Worm (Caenorhabditis elegans) whole organism, mixed stage, embryonic: ENCODE results near the gene C04G6.11.

ENCODE experiments used
- M03D4.4 ChIP-seq: sonication (generic microtip); optimal IDR thresholded peaks from 2 replicates; lab custom pipeline; 2017; ENCODE audit warnings: mild to moderate bottlenecking, missing genetic modification characterization, missing compliant biosample characterization
- bed-3 ChIP-seq: fragments of 200-800 bp; sonication (Bioruptor generic); optimal IDR thresholded peaks from 3 replicates; lab custom pipeline; 2018; ENCODE audit warnings: mild to moderate bottlenecking, missing genetic modification characterization, moderate library complexity, missing compliant biosample characterization
- ceh-39 ChIP-seq: fragments of 150-350 bp; optimal IDR thresholded peaks from 2 replicates; lab custom pipeline; 2014; ENCODE audit warnings: missing biosample characterization, missing genetic modification characterization
- ceh-43 ChIP-seq: fragments of 200-800 bp; sonication (Bioruptor generic); optimal IDR thresholded peaks from 2 replicates; lab custom pipeline; 2018; ENCODE audit warnings: mild to moderate bottlenecking, missing genetic modification characterization, moderate library complexity, missing compliant biosample characterization
- ceh-83 ChIP-seq: fragments of 200-800 bp; sonication (Bioruptor generic); optimal IDR thresholded peaks from 2 replicates; lab custom pipeline; 2018; ENCODE audit warnings: mild to moderate bottlenecking, missing genetic modification characterization, missing compliant biosample characterization
- ces-1 ChIP-seq: fragments of 150-350 bp; optimal IDR thresholded peaks from 2 replicates; lab custom pipeline; 2014; ENCODE audit warnings: missing biosample characterization, missing genetic modification reagents, missing genetic modification characterization
- cnd-1 ChIP-seq: fragments of 200-800 bp; sonication (Bioruptor generic); optimal IDR thresholded peaks from 2 replicates; lab custom pipeline; 2018; ENCODE audit warnings: mild to moderate bottlenecking, missing genetic modification characterization, missing compliant biosample characterization
- elt-1 ChIP-seq: sonication (generic microtip); optimal IDR thresholded peaks from 2 replicates; lab custom pipeline; 2017; ENCODE audit warnings: missing genetic modification characterization, mild to moderate bottlenecking, missing compliant biosample characterization, antibody characterized with exemption, moderate library complexity, borderline replicate concordance; ENCODE audit not compliant: insufficient read depth
- elt-3 ChIP-seq: fragments of 150-350 bp; optimal IDR thresholded peaks from 2 replicates; lab custom pipeline; 2014; ENCODE audit warnings: missing biosample characterization, missing genetic modification characterization
- flh-1 ChIP-seq: fragments of 200-800 bp; sonication (Bioruptor generic); optimal IDR thresholded peaks from 2 replicates; lab custom pipeline; 2018; ENCODE audit warnings: mild to moderate bottlenecking, missing genetic modification characterization, moderate library complexity, missing compliant biosample characterization
- hlh-1 ChIP-seq: fragments of 150-350 bp; optimal IDR thresholded peaks from 2 replicates; lab custom pipeline; 2014; ENCODE audit warnings: missing biosample characterization, missing genetic modification reagents, missing genetic modification characterization
- lin-13 ChIP-seq: fragments of 150-350 bp; optimal IDR thresholded peaks from 2 replicates; lab custom pipeline; 2014; ENCODE audit warnings: missing biosample characterization, missing genetic modification characterization
- lin-32 ChIP-seq: fragments of 200-800 bp; sonication (Bioruptor generic); optimal IDR thresholded peaks from 2 replicates; lab custom pipeline; 2018; ENCODE audit warnings: mild to moderate bottlenecking, missing genetic modification characterization, missing compliant biosample characterization
- lsy-2 ChIP-seq: fragments of 150-350 bp; optimal IDR thresholded peaks from 2 replicates; lab custom pipeline; 2014; ENCODE audit warnings: missing biosample characterization, missing genetic modification characterization
- mab-5 ChIP-seq: fragments of 150-350 bp; optimal IDR thresholded peaks from 2 replicates; lab custom pipeline; 2014; ENCODE audit warnings: missing biosample characterization, missing genetic modification characterization
- mep-1 ChIP-seq: fragments of 150-350 bp; optimal IDR thresholded peaks from 2 replicates; lab custom pipeline; 2017; ENCODE audit warnings: missing biosample characterization, missing genetic modification reagents, missing genetic modification characterization, inconsistent platforms
- mls-2 ChIP-seq: sonication (generic microtip); optimal IDR thresholded peaks from 2 replicates; lab custom pipeline; 2016; ENCODE audit warnings: mild to moderate bottlenecking, missing genetic modification characterization, moderate library complexity, missing compliant biosample characterization
- nhr-12 ChIP-seq: fragments of 150-350 bp; optimal IDR thresholded peaks from 2 replicates; lab custom pipeline; 2014; ENCODE audit warnings: missing biosample characterization, missing genetic modification characterization
- nhr-2 ChIP-seq: fragments of 150-350 bp; optimal IDR thresholded peaks from 2 replicates; lab custom pipeline; 2014; ENCODE audit warnings: missing biosample characterization, missing genetic modification characterization
- nhr-237 ChIP-seq: fragments of 150-350 bp; optimal IDR thresholded peaks from 2 replicates; lab custom pipeline; 2014; ENCODE audit warnings: missing biosample characterization, missing genetic modification characterization
- nhr-28 ChIP-seq: fragments of 150-350 bp; optimal IDR thresholded peaks from 2 replicates; lab custom pipeline; 2014; ENCODE audit warnings: missing biosample characterization, missing genetic modification characterization
- pha-4 ChIP-seq: fragments of 150-350 bp; optimal IDR thresholded peaks from 2 replicates; lab custom pipeline; 2018; ENCODE audit warnings: missing biosample characterization, missing genetic modification reagents, missing genetic modification characterization
- snpc-4 ChIP-seq: fragments of 150-350 bp; optimal IDR thresholded peaks from 2 replicates; lab custom pipeline; 2014; ENCODE audit warnings: missing biosample characterization, missing genetic modification characterization
- sptf-1 ChIP-seq: sonication (generic microtip); optimal IDR thresholded peaks from 2 replicates; lab custom pipeline; 2017; ENCODE audit warnings: mild to moderate bottlenecking, missing genetic modification characterization, moderate library complexity, missing compliant biosample characterization
- tbx-8 ChIP-seq: fragments of 200-800 bp; sonication (Bioruptor generic); optimal IDR thresholded peaks from 2 replicates; lab custom pipeline; 2018; ENCODE audit warnings: mild to moderate bottlenecking, missing genetic modification characterization, moderate library complexity, missing compliant biosample characterization
- unc-120 ChIP-seq: sonication (generic microtip); optimal IDR thresholded peaks from 2 replicates; lab custom pipeline; 2017; ENCODE audit warnings: missing genetic modification characterization, missing compliant biosample characterization; ENCODE audit not compliant: poor library complexity, severe bottlenecking
- unc-39 ChIP-seq: fragments of 150-350 bp; optimal IDR thresholded peaks from 2 replicates; lab custom pipeline; 2014; ENCODE audit warnings: missing biosample characterization, missing genetic modification characterization
- unc-62 ChIP-seq: fragments of 150-350 bp; optimal IDR thresholded peaks from 2 replicates; lab custom pipeline; 2014; ENCODE audit warnings: missing biosample characterization, missing genetic modification reagents, missing genetic modification characterization
- zip-8 ChIP-seq: fragments of 150-350 bp; optimal IDR thresholded peaks from 2 replicates; lab custom pipeline; 2014; ENCODE audit warnings: missing biosample characterization, missing genetic modification characterization
- ztf-11 ChIP-seq: fragments of 150-350 bp; optimal IDR thresholded peaks from 2 replicates; lab custom pipeline; 2014; ENCODE audit warnings: missing biosample characterization, missing genetic modification characterization

Gene C04G6.11

ce11 chrII:5071265-5071664 is 32.4 kb downstream of the C04G6.11 start, which contains the start of gene C27A2.7:
Gene C27A2.7, minus strand, starts transcription at chrII:5071365.
- TF ChIP-seq ces-1 (no peak), M03D4.4 (tag; lab: Kevin White, UChicago) (no peak), nhr-2 (no peak), ceh-83 (GFP tag; lab: Kevin White, UChicago) (no peak), elt-3 (tag; lab: Kevin White, UChicago) (no peak), mls-2 (tag; lab: Kevin White, UChicago) (no peak), mep-1 (tag; lab: Kevin White, UChicago) (no peak), nhr-12 (tag; lab: Kevin White, UChicago) (no peak), cnd-1 (no peak), sptf-1 (no peak), flh-1 (GFP tag; lab: Kevin White, UChicago) (no peak), nhr-237 (tag; lab: Kevin White, UChicago) (no peak), unc-39 (no peak), tbx-8 (GFP tag; lab: Kevin White, UChicago) (no peak), zip-8 (tag; lab: Kevin White, UChicago) (no peak), snpc-4 (tag; lab: Kevin White, UChicago) (no peak), bed-3 (GFP tag; lab: Kevin White, UChicago) (no peak), unc-62 (GFP tag; lab: Kevin White, UChicago) (no peak), lin-13 (tag; lab: Kevin White, UChicago) (no peak), ceh-39 (tag; lab: Kevin White, UChicago) (no peak)
- TF ChIP-seq, all 35 proteins: peak for 0

ce11 chrII:5069525-5069924 is 34.1 kb downstream of the C04G6.11 start, which contains the start of gene idpb-2:
Gene idpb-2, minus strand, starts transcription at chrII:5069625.
- TF ChIP-seq M03D4.4 (tag; lab: Kevin White, UChicago): no peak
- TF ChIP-seq ceh-83 (GFP tag; lab: Kevin White, UChicago): no peak
- TF ChIP-seq snpc-4 (tag; lab: Kevin White, UChicago): no peak
- no peak for TF ChIP-seq mep-1 (tag; lab: Kevin White, UChicago)
- TF ChIP-seq zip-8 (tag; lab: Kevin White, UChicago): no peak
- TF ChIP-seq sptf-1: no peak
- TF ChIP-seq mls-2 (tag; lab: Kevin White, UChicago): no peak
- TF ChIP-seq, all 35 proteins: peak for 0

- no peak for TF ChIP-seq pha-4 (tag; lab: Kevin White, UChicago)
These were observed 35.7 kb downstream of the C04G6.11 start, which contains the start of gene C27A2.8 for ce11 chrII:5067927-5068326. Gene C27A2.8, minus strand, starts transcription at chrII:5068043.

- TF ChIP-seq mep-1 (tag; lab: Kevin White, UChicago) (no peak), ceh-39 (tag; lab: Kevin White, UChicago) (no peak), elt-1 (tag; lab: Kevin White, UChicago) (no peak), lsy-2 (tag; lab: Kevin White, UChicago) (no peak), unc-62 (GFP tag; lab: Kevin White, UChicago) (no peak), mab-5 (tag; lab: Kevin White, UChicago) (no peak), elt-3 (tag; lab: Kevin White, UChicago) (no peak), lin-32 (GFP tag; lab: Kevin White, UChicago) (no peak), unc-39 (no peak), ceh-43 (GFP tag; lab: Kevin White, UChicago) (no peak), nhr-12 (tag; lab: Kevin White, UChicago) (no peak), nhr-2 (no peak), pha-4 (tag; lab: Kevin White, UChicago) (no peak), unc-120 (no peak), ceh-83 (GFP tag; lab: Kevin White, UChicago) (no peak), ztf-11 (tag; lab: Kevin White, UChicago) (no peak), tbx-8 (GFP tag; lab: Kevin White, UChicago) (no peak), nhr-237 (tag; lab: Kevin White, UChicago) (no peak), cnd-1 (no peak), sptf-1 (no peak)
- TF ChIP-seq, all 35 proteins: peak for 0
These were observed 36.7 kb downstream of the C04G6.11 start for ce11 chrII:5066967-5067366.

- TF ChIP-seq unc-39 (no peak), nhr-2 (no peak), nhr-28 (tag; lab: Kevin White, UChicago) (no peak), pha-4 (tag; lab: Kevin White, UChicago) (peak; percentile 8), ceh-39 (tag; lab: Kevin White, UChicago) (peak; percentile 42), unc-120 (peak; percentile 26), hlh-1 (peak; percentile 57), nhr-237 (tag; lab: Kevin White, UChicago) (peak; percentile 56), mep-1 (tag; lab: Kevin White, UChicago) (peak; percentile 86), ces-1 (peak; percentile 56), lsy-2 (tag; lab: Kevin White, UChicago) (peak; percentile 85)
- TF ChIP-seq, all 35 proteins: peak for 8
These were observed 41.8 kb downstream of the C04G6.11 start, which contains the start of gene smc-5 for ce11 chrII:5061794-5062368. Gene smc-5, plus strand, starts transcription at chrII:5062125.
